Worm (Caenorhabditis elegans) whole organism, L4 larva: Measurements from ENCODE around the gene F29B9.12.

Experiments
- dpl-1 ChIP-seq: fragments of 150-350 bp; optimal IDR thresholded peaks from 2 replicates; lab custom pipeline; 2014; ENCODE audit warnings: missing biosample characterization, missing genetic modification reagents, missing genetic modification characterization
- mep-1 ChIP-seq: fragments of 150-350 bp; sonication (generic microtip); optimal IDR thresholded peaks from 3 replicates; lab custom pipeline; 2014; ENCODE audit warnings: missing biosample characterization, missing genetic modification characterization
- snpc-4 ChIP-seq: fragments of 150-350 bp; optimal IDR thresholded peaks from 2 replicates; lab custom pipeline; 2014; ENCODE audit warnings: missing biosample characterization, missing genetic modification characterization

- TF ChIP-seq dpl-1 (GFP tag; lab: Kevin White, UChicago), result no peak
- no peak for TF ChIP-seq snpc-4 (tag; lab: Kevin White, UChicago)
- no peak for TF ChIP-seq mep-1 (tag; lab: Kevin White, UChicago)
These were observed 23.1 kb downstream of the F29B9.12 start, which contains the start of gene spe-51 for ce11 chrIV:4692463-4692862.
